Worm (Caenorhabditis elegans): ENCODE results near the gene F40G9.6.

DNA sequence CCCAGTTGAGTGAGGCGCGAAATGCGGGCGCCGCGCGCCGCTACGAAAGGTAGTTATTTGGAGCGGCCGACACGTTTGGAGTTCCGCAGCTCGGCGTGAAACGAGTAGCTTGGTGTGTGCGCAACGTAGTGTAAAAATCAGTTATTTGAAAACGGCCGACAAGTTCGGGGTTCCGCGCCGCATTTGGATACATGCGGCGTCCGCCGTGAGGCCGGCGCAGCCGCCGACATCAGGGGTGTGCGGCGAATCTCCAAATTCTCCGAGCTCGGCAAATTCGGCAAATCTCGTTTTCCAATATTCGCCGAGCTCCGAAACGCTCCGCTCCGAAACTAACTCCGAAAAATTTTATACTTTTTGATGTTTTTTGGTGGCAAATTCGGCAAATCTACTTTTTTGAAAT, 21.4 kb upstream of the F40G9.6 start:
- no peak for TF ChIP-seq ztf-11 (tag; optimal IDR thresholded peaks at IDR 0.05)
- TF ChIP-seq mdl-1 (tag; optimal IDR thresholded peaks at IDR 0.05) = no peak
- TF ChIP-seq unc-62 (GFP tag; optimal IDR thresholded peaks at IDR 0.05) = no peak
- TF ChIP-seq elt-3 (tag; optimal IDR thresholded peaks at IDR 0.05) = no peak
- no peak for TF ChIP-seq sea-2 (GFP tag; optimal IDR thresholded peaks at IDR 0.05)
- TF ChIP-seq nfya-1 (tag; optimal IDR thresholded peaks at IDR 0.05; ENCODE audit: insufficient read depth) = no peak
- TF ChIP-seq pqm-1 (tag; optimal IDR thresholded peaks at IDR 0.05) = no peak
- TF ChIP-seq nhr-76 (tag; optimal IDR thresholded peaks at IDR 0.05) = no peak
- no peak for TF ChIP-seq nhr-25 (tag; optimal IDR thresholded peaks at IDR 0.05)
